Worm (Caenorhabditis elegans) whole organism, L1 larva: ENCODE results near the gene E02H4.7.

Source experiments
- aly-2 ChIP-seq: fragments of 150-350 bp; optimal IDR thresholded peaks from 2 replicates; lab custom pipeline; 2014; ENCODE audit warnings: missing biosample characterization, missing genetic modification characterization
- ama-1 ChIP-seq: fragments of 150-350 bp; optimal IDR thresholded peaks from 2 replicates; lab custom pipeline; 2014
- ceh-8 ChIP-seq: fragments of 200-800 bp; sonication (Bioruptor generic); optimal IDR thresholded peaks from 2 replicates; lab custom pipeline; 2018; ENCODE audit warnings: mild to moderate bottlenecking, missing genetic modification characterization, moderate library complexity, missing compliant biosample characterization
- pqm-1 ChIP-seq: sonication (generic microtip); optimal IDR thresholded peaks from 3 replicates; lab custom pipeline; 2017; ENCODE audit warnings: missing biosample characterization, missing genetic modification characterization
- unc-86 ChIP-seq: sonication (generic microtip); optimal IDR thresholded peaks from 2 replicates; lab custom pipeline; 2016; ENCODE audit warnings: missing genetic modification characterization, missing compliant biosample characterization
- zag-1 ChIP-seq: fragments of 150-350 bp; optimal IDR thresholded peaks from 2 replicates; lab custom pipeline; 2014; ENCODE audit warnings: missing biosample characterization, missing genetic modification characterization

DNA sequence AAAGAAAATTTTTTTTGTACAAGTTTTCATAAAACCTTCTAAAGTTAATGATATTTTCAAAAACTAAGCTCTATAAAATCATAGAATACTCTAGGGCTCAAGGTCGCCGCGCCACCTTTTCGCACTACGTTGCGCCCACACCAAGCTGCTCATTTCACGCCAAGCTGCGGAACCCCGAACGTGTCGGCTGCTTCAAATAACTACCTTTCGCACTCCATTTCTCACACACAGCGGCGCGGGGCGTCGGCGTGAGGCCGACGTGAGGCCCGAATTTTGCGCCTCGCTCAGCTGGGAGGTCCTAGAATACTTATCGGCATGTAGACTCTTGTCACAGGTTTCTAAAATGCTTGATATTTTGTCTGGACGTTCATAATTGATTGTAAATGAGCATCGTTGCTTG is 24.1 kb upstream of the E02H4.7 start:
- TF ChIP-seq unc-86 (tag; lab: Kevin White, UChicago) (no peak), zag-1 (tag; lab: Kevin White, UChicago) (no peak), ceh-8 (GFP tag; lab: Kevin White, UChicago) (no peak), pqm-1 (tag; lab: Kevin White, UChicago) (no peak), ama-1 (lab: Kevin White, UChicago) (no peak), aly-2 (tag; lab: Kevin White, UChicago) (no peak)
